Fruit fly (Drosophila melanogaster) whole organism, embryonic: ENCODE data around the gene PolQ.

Experiments
- Abd-B ChIP-seq: fragments of 200-800 bp; sonication (Bioruptor generic); optimal IDR thresholded peaks from 2 replicates; lab custom pipeline; 2018; ENCODE audit warnings: missing biosample characterization, mild to moderate bottlenecking, missing genetic modification characterization, moderate library complexity
- Bteb2 ChIP-seq: fragments of 200-800 bp; sonication (Bioruptor generic); optimal IDR thresholded peaks from 2 replicates; lab custom pipeline; 2016; ENCODE audit warnings: missing biosample characterization, missing genetic modification characterization
- CG11398 ChIP-seq: fragments of 200-800 bp; sonication (Bioruptor generic); optimal IDR thresholded peaks from 2 replicates; lab custom pipeline; 2016; ENCODE audit warnings: missing biosample characterization, missing genetic modification characterization
- CG12104 ChIP-seq: fragments of 200-800 bp; sonication (Bioruptor generic); optimal IDR thresholded peaks from 3 replicates; lab custom pipeline; 2016; ENCODE audit warnings: missing biosample characterization, missing genetic modification characterization
- CG15073 ChIP-seq: fragments of 200-800 bp; sonication (Bioruptor generic); optimal IDR thresholded peaks from 2 replicates; lab custom pipeline; 2016; ENCODE audit warnings: missing biosample characterization, missing genetic modification characterization
- CG15269 ChIP-seq: fragments of 200-800 bp; sonication (Bioruptor generic); optimal IDR thresholded peaks from 2 replicates; lab custom pipeline; 2018; ENCODE audit warnings: missing biosample characterization, mild to moderate bottlenecking, missing genetic modification characterization, moderate library complexity
- CG16863 ChIP-seq: fragments of 200-800 bp; sonication (Bioruptor generic); optimal IDR thresholded peaks from 3 replicates; lab custom pipeline; 2016; ENCODE audit warnings: missing biosample characterization, missing genetic modification characterization
- CG17829 ChIP-seq: fragments of 200-800 bp; optimal IDR thresholded peaks from 2 replicates; lab custom pipeline; 2019; ENCODE audit warnings: missing biosample characterization, mild to moderate bottlenecking, missing genetic modification characterization, moderate library complexity
- CG17912 ChIP-seq: fragments of 200-800 bp; sonication (Bioruptor generic); optimal IDR thresholded peaks from 2 replicates; lab custom pipeline; 2018; ENCODE audit warnings: missing biosample characterization, mild to moderate bottlenecking, missing genetic modification characterization
- CG2678 ChIP-seq: fragments of 200-800 bp; sonication (Bioruptor generic); optimal IDR thresholded peaks from 3 replicates; lab custom pipeline; 2019; ENCODE audit warnings: missing biosample characterization, mild to moderate bottlenecking, missing genetic modification characterization, moderate library complexity
- CG34376 ChIP-seq: fragments of 200-800 bp; sonication (Bioruptor generic); optimal IDR thresholded peaks from 2 replicates; lab custom pipeline; 2018; ENCODE audit warnings: missing biosample characterization, mild to moderate bottlenecking, missing genetic modification characterization
- CG34422 ChIP-seq: fragments of 200-800 bp; sonication (Bioruptor generic); IDR thresholded peaks from 3 replicates; pipeline ENCODE4 v1.3.6; 2022; ENCODE audit warnings: missing biosample characterization, missing genetic modification characterization
- CG4360 ChIP-seq: fragments of 200-800 bp; sonication (Bioruptor generic); IDR thresholded peaks from 2 replicates; pipeline ENCODE4 v1.3.6; 2022; ENCODE audit warnings: missing biosample characterization, missing genetic modification characterization
- CG4404 ChIP-seq: fragments of 200-800 bp; sonication (Bioruptor generic); IDR thresholded peaks from 2 replicates; pipeline ENCODE4 v1.3.6; 2022; ENCODE audit warnings: missing biosample characterization, missing genetic modification characterization
- CG4424 ChIP-seq: fragments of 200-800 bp; sonication (Bioruptor generic); optimal IDR thresholded peaks from 3 replicates; lab custom pipeline; 2016; ENCODE audit warnings: missing biosample characterization, missing genetic modification characterization
- CG5953 ChIP-seq: fragments of 200-800 bp; sonication (Bioruptor generic); IDR thresholded peaks from 2 replicates; pipeline ENCODE4 v1.3.6; 2022; ENCODE audit warnings: missing biosample characterization, missing genetic modification characterization
- CG6272 ChIP-seq: fragments of 200-800 bp; sonication (Bioruptor generic); IDR thresholded peaks from 2 replicates; pipeline ENCODE4 v1.3.6; 2022; ENCODE audit warnings: missing biosample characterization, missing genetic modification characterization
- CG6654 ChIP-seq: fragments of 200-800 bp; sonication (Bioruptor generic); optimal IDR thresholded peaks from 2 replicates; lab custom pipeline; 2017; ENCODE audit warnings: missing biosample characterization, mild to moderate bottlenecking, missing genetic modification characterization
- CG6854 ChIP-seq: fragments of 200-800 bp; sonication (Bioruptor generic); optimal IDR thresholded peaks from 3 replicates; lab custom pipeline; 2017; ENCODE audit warnings: missing biosample characterization, mild to moderate bottlenecking, missing genetic modification characterization
- CG9215 ChIP-seq: fragments of 200-800 bp; sonication (Bioruptor generic); IDR thresholded peaks from 2 replicates; pipeline ENCODE4 v1.3.6; 2022; ENCODE audit warnings: missing biosample characterization, missing genetic modification characterization
- Camta ChIP-seq: fragments of 200-800 bp; sonication (Bioruptor generic); optimal IDR thresholded peaks from 2 replicates; lab custom pipeline; 2016; ENCODE audit warnings: missing biosample characterization, missing genetic modification characterization
- Dbx ChIP-seq: fragments of 200-800 bp; sonication (Bioruptor generic); IDR thresholded peaks from 3 replicates; pipeline ENCODE4 v1.3.6; 2022; ENCODE audit warnings: missing biosample characterization, missing genetic modification characterization
- Ets97D ChIP-seq: fragments of 200-800 bp; sonication (Bioruptor generic); optimal IDR thresholded peaks from 3 replicates; lab custom pipeline; 2016; ENCODE audit warnings: missing biosample characterization, missing genetic modification characterization
- Gug ChIP-seq: fragments of 200-800 bp; sonication (Bioruptor generic); IDR thresholded peaks from 4 replicates; pipeline ENCODE4 v1.3.6; 2022; ENCODE audit warnings: missing biosample characterization, missing genetic modification characterization
- HLH4C ChIP-seq: fragments of 200-800 bp; sonication (Bioruptor generic); IDR thresholded peaks from 3 replicates; pipeline ENCODE4 v1.3.6; 2022; ENCODE audit warnings: missing biosample characterization, missing genetic modification characterization; ENCODE audit not compliant: partially characterized antibody
- HLHmδ ChIP-seq: fragments of 200-800 bp; sonication (Bioruptor generic); optimal IDR thresholded peaks from 2 replicates; lab custom pipeline; 2018; ENCODE audit warnings: missing biosample characterization, mild to moderate bottlenecking, missing genetic modification characterization, moderate library complexity
- Hr51 ChIP-seq, 2 experiments: fragments of 200-800 bp; sonication (Bioruptor generic); optimal IDR thresholded peaks; 2 replicates in 1 of 2; 3 replicates in 1 of 2; lab custom pipeline; 2016 to 2018; ENCODE audit warnings: missing biosample characterization in 2 of 2, missing genetic modification characterization in 2 of 2, mild to moderate bottlenecking in 1 of 2, moderate library complexity in 1 of 2
- MTF-1 ChIP-seq: fragments of 200-800 bp; sonication (Bioruptor generic); optimal IDR thresholded peaks from 2 replicates; lab custom pipeline; 2018; ENCODE audit warnings: missing biosample characterization, mild to moderate bottlenecking, missing genetic modification characterization, borderline replicate concordance
- NK7.1 ChIP-seq: fragments of 200-800 bp; sonication (Bioruptor generic); optimal IDR thresholded peaks from 3 replicates; lab custom pipeline; 2016; ENCODE audit warnings: missing biosample characterization, missing genetic modification characterization
- PHDP ChIP-seq: fragments of 200-800 bp; sonication (Bioruptor generic); optimal IDR thresholded peaks from 3 replicates; lab custom pipeline; 2018; ENCODE audit warnings: missing biosample characterization, mild to moderate bottlenecking, missing genetic modification characterization, moderate library complexity
- Poxn ChIP-seq: fragments of 200-800 bp; sonication (Bioruptor generic); IDR thresholded peaks from 2 replicates; pipeline ENCODE4 v1.3.6; 2022; ENCODE audit warnings: missing biosample characterization, missing genetic modification characterization
- Side ChIP-seq: fragments of 200-800 bp; sonication (Bioruptor generic); optimal IDR thresholded peaks from 2 replicates; lab custom pipeline; 2016; ENCODE audit warnings: missing biosample characterization, missing genetic modification characterization
- Six4 ChIP-seq: fragments of 200-800 bp; sonication (Bioruptor generic); optimal IDR thresholded peaks from 2 replicates; lab custom pipeline; 2016; ENCODE audit warnings: missing biosample characterization, missing genetic modification characterization
- Sox100B ChIP-seq: fragments of 200-800 bp; sonication (Bioruptor generic); optimal IDR thresholded peaks from 3 replicates; lab custom pipeline; 2018; ENCODE audit warnings: missing biosample characterization, mild to moderate bottlenecking, missing genetic modification characterization
- Sry-δ ChIP-seq: fragments of 200-800 bp; sonication (Bioruptor generic); optimal IDR thresholded peaks from 2 replicates; lab custom pipeline; 2016; ENCODE audit warnings: missing biosample characterization, missing genetic modification characterization
- Xbp1 ChIP-seq: fragments of 200-800 bp; sonication (Bioruptor generic); optimal IDR thresholded peaks from 3 replicates; lab custom pipeline; 2016; ENCODE audit warnings: missing biosample characterization, mild to moderate bottlenecking, missing genetic modification characterization
- abd-A ChIP-seq: fragments of 200-800 bp; sonication (Bioruptor generic); optimal IDR thresholded peaks from 3 replicates; lab custom pipeline; 2019; ENCODE audit warnings: missing biosample characterization, mild to moderate bottlenecking, missing genetic modification characterization, moderate library complexity
- al ChIP-seq: fragments of 200-800 bp; sonication (Bioruptor generic); IDR thresholded peaks from 2 replicates; pipeline ENCODE4 v1.3.6; 2022; ENCODE audit warnings: missing biosample characterization, missing genetic modification characterization
- az2 ChIP-seq: fragments of 200-800 bp; sonication (Bioruptor generic); optimal IDR thresholded peaks from 3 replicates; lab custom pipeline; 2016; ENCODE audit warnings: missing biosample characterization, missing genetic modification characterization
- chn ChIP-seq: fragments of 200-800 bp; sonication (Bioruptor generic); optimal IDR thresholded peaks from 2 replicates; lab custom pipeline; 2016; ENCODE audit warnings: missing biosample characterization, missing genetic modification characterization
- croc ChIP-seq: fragments of 200-800 bp; sonication (Bioruptor generic); conservative IDR thresholded peaks from 3 replicates; pipeline ENCODE4 v1.3.6; 2022; ENCODE audit warnings: missing biosample characterization, missing genetic modification characterization
- dmrt11E ChIP-seq: fragments of 200-800 bp; sonication (Bioruptor generic); optimal IDR thresholded peaks from 3 replicates; lab custom pipeline; 2018; ENCODE audit warnings: missing biosample characterization, mild to moderate bottlenecking, missing genetic modification characterization, moderate library complexity
- en ChIP-seq: fragments of 200-800 bp; sonication (Bioruptor generic); optimal IDR thresholded peaks from 2 replicates; lab custom pipeline; 2016; ENCODE audit warnings: missing biosample characterization, missing genetic modification characterization
- exex ChIP-seq: fragments of 200-800 bp; sonication (Bioruptor generic); optimal IDR thresholded peaks from 4 replicates; lab custom pipeline; 2018; ENCODE audit warnings: missing biosample characterization, mild to moderate bottlenecking, missing genetic modification characterization, moderate library complexity
- gt ChIP-seq: fragments of 200-800 bp; sonication (Bioruptor generic); IDR thresholded peaks from 2 replicates; pipeline ENCODE4 v1.3.6; 2022; ENCODE audit warnings: missing biosample characterization, missing genetic modification characterization
- her ChIP-seq: fragments of 200-800 bp; sonication (Bioruptor generic); optimal IDR thresholded peaks from 2 replicates; lab custom pipeline; 2016; ENCODE audit warnings: missing biosample characterization, missing genetic modification characterization
- ro ChIP-seq: fragments of 200-800 bp; sonication (Bioruptor generic); IDR thresholded peaks from 2 replicates; pipeline ENCODE4 v1.3.6; 2022; ENCODE audit warnings: missing biosample characterization, missing genetic modification characterization
- scrt ChIP-seq: fragments of 200-800 bp; sonication (Bioruptor generic); optimal IDR thresholded peaks from 2 replicates; lab custom pipeline; 2018; ENCODE audit warnings: missing biosample characterization, mild to moderate bottlenecking, missing genetic modification characterization, moderate library complexity
- shn ChIP-seq: fragments of 200-800 bp; sonication (Bioruptor generic); optimal IDR thresholded peaks from 3 replicates; lab custom pipeline; 2016; ENCODE audit warnings: missing biosample characterization, missing genetic modification characterization
- slbo ChIP-seq: fragments of 200-800 bp; sonication (Bioruptor generic); IDR thresholded peaks from 2 replicates; pipeline ENCODE4 v1.3.6; 2022; ENCODE audit warnings: missing biosample characterization, missing genetic modification characterization
- trem ChIP-seq: fragments of 200-800 bp; optimal IDR thresholded peaks from 3 replicates; lab custom pipeline; 2019; ENCODE audit warnings: missing biosample characterization, mild to moderate bottlenecking, missing genetic modification characterization, moderate library complexity

PolQ gene

DNA sequence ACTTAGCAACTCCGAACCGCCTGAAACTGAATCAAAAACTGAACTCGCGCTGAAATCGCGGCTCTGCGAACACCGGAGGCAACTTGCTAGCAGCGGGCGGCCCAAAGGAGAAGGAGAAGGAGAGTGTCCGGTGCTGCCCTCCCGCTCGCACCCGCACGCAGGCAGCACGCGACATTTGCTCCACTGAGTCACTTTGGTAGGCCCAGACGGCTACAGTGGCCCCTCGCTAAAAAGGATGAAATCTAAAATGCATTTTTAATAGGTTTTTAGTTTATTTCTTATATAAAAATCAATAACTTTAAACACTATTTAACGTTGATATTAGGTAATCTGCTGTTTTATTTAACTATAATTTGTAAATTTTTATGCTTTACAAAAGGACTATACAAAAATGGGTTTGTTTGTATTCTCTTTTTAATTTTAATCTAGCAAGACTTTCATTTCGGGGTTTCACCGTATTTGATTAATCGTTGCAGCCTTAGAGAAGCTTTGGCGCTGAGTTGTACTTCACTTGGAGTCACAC, 10.4 kb upstream of the PolQ start, which contains the start of gene Men (continued):
- TF ChIP-seq croc (peak; percentile 29; the same call in 2 of the 3 replicates), PHDP (tag; lab: Kevin White, UChicago) (peak; percentile 49), CG6654 (GFP tag; lab: Kevin White, UChicago) (no peak), HLHmδ (no peak), CG34422 (GFP tag; lab: Robert Waterston, UW) (no peak), NK7.1 (GFP tag; lab: Kevin White, UChicago) (no peak), CG9215 (GFP tag; lab: Robert Waterston, UW) (peak; percentile 52), exex (tag; lab: Kevin White, UChicago) (peak; percentile 28), CG16863 (no peak), Bteb2 (GFP tag; lab: Kevin White, UChicago) (no peak), Gug (GFP tag; lab: Robert Waterston, UW) (peak; percentile 36; the same call in 1 of the 4 replicates), abd-A (tag; lab: Kevin White, UChicago) (no peak), Sox100B (GFP tag; lab: Kevin White, UChicago) (peak; percentile 77), Dbx (no peak), CG4424 (peak; percentile 50), Xbp1 (GFP tag; lab: Kevin White, UChicago) (peak; percentile 30), Poxn (GFP tag; lab: Robert Waterston, UW) (no peak), Hr51 (GFP tag; optimal IDR thresholded peaks at IDR 0.05; lab: Kevin White, UChicago) (peak in 1 of 2 experiments; percentile 88), Camta (GFP tag; lab: Kevin White, UChicago) (no peak), CG17912 (no peak), scrt (GFP tag; lab: Kevin White, UChicago) (peak; percentile 5), CG17829 (tag; lab: Kevin White, UChicago) (peak; percentile 60), CG5953 (GFP tag; lab: Robert Waterston, UW) (no peak), CG4404 (GFP tag; lab: Robert Waterston, UW) (no peak), chn (GFP tag; lab: Kevin White, UChicago) (no peak), CG15073 (GFP tag; lab: Kevin White, UChicago) (no peak), Sry-δ (GFP tag; lab: Kevin White, UChicago) (no peak), CG12104 (GFP tag; lab: Kevin White, UChicago) (peak; percentile 48), slbo (GFP tag; lab: Robert Waterston, UW) (peak; percentile 63), az2 (GFP tag; lab: Kevin White, UChicago) (no peak), CG15269 (tag; lab: Kevin White, UChicago) (peak; percentile 82), shn (GFP tag; lab: Kevin White, UChicago) (no peak), Side (GFP tag; lab: Kevin White, UChicago) (no peak), ro (GFP tag; lab: Robert Waterston, UW) (peak; percentile 19; the same call in 1 of the 2 replicates), trem (peak; percentile 11), en (GFP tag; lab: Kevin White, UChicago) (no peak), her (GFP tag; lab: Kevin White, UChicago) (no peak), HLH4C (no peak), CG6272 (GFP tag; lab: Robert Waterston, UW) (no peak), CG4360 (GFP tag; lab: Robert Waterston, UW) (peak; percentile 13; the same call in 1 of the 2 replicates), CG6854 (peak; percentile 45), al (no peak), dmrt11E (tag; lab: Kevin White, UChicago) (peak; percentile 17), Ets97D (GFP tag; lab: Kevin White, UChicago) (no peak), CG11398 (GFP tag; lab: Kevin White, UChicago) (no peak), CG2678 (tag; lab: Kevin White, UChicago) (peak; percentile 85), Six4 (GFP tag; lab: Kevin White, UChicago) (peak; percentile 13), MTF-1 (GFP tag; lab: Kevin White, UChicago) (no peak), CG34376 (GFP tag; lab: Kevin White, UChicago) (no peak), Abd-B (GFP tag; lab: Kevin White, UChicago) (peak; percentile 17), gt (no peak)
